Worm (Caenorhabditis elegans) whole organism, L1 larva: ENCODE data around the gene Y62E10A.23.

Source experiments
- F16B12.6 ChIP-seq: fragments of 150-350 bp; optimal IDR thresholded peaks from 2 replicates; lab custom pipeline; 2014; ENCODE audit warnings: missing biosample characterization, missing genetic modification characterization
- aly-2 ChIP-seq: fragments of 150-350 bp; optimal IDR thresholded peaks from 2 replicates; lab custom pipeline; 2014; ENCODE audit warnings: missing biosample characterization, missing genetic modification characterization
- ama-1 ChIP-seq: fragments of 150-350 bp; optimal IDR thresholded peaks from 2 replicates; lab custom pipeline; 2014
- blmp-1 ChIP-seq: fragments of 150-350 bp; optimal IDR thresholded peaks from 2 replicates; lab custom pipeline; 2014; ENCODE audit warnings: missing biosample characterization, missing genetic modification characterization
- ceh-63 ChIP-seq: fragments of 200-800 bp; sonication (Bioruptor generic); optimal IDR thresholded peaks from 2 replicates; lab custom pipeline; 2018; ENCODE audit warnings: mild to moderate bottlenecking, missing genetic modification characterization, missing compliant biosample characterization
- ceh-82 ChIP-seq, 3 experiments: fragments of 150-350 bp in 1 of 3; sonication (generic microtip) in 2 of 3; optimal IDR thresholded peaks; 2 replicates each; lab custom pipeline; 2014 to 2017; ENCODE audit warnings: missing biosample characterization in 3 of 3, missing genetic modification characterization in 3 of 3
- dpl-1 ChIP-seq, 3 experiments: fragments of 150-350 bp in 2 of 3; sonication (generic microtip) in 1 of 3; optimal IDR thresholded peaks; 2 replicates each; lab custom pipeline; 2014 to 2017; ENCODE audit warnings: missing biosample characterization in 3 of 3, missing genetic modification characterization in 3 of 3, missing genetic modification reagents in 3 of 3
- efl-1 ChIP-seq, 4 experiments: fragments of 150-350 bp; optimal IDR thresholded peaks in 3 of 4; peaks in 1 of 4; 1 replicate in 1 of 4; 2 replicates in 3 of 4; lab custom pipeline; 2014; ENCODE audit warnings: missing biosample characterization in 2 of 4, missing genetic modification characterization in 2 of 4, missing genetic modification reagents in 2 of 4
- egl-13 ChIP-seq: sonication (generic microtip); optimal IDR thresholded peaks from 2 replicates; lab custom pipeline; 2016; ENCODE audit warnings: missing genotype, missing genetic modification reagents, missing genetic modification characterization, missing compliant biosample characterization
- fkh-10 ChIP-seq: sonication (generic microtip); optimal IDR thresholded peaks from 2 replicates; lab custom pipeline; 2017; ENCODE audit warnings: missing biosample characterization, missing genetic modification reagents, missing genetic modification characterization
- fkh-8 ChIP-seq: sonication (generic microtip); optimal IDR thresholded peaks from 2 replicates; lab custom pipeline; 2016; ENCODE audit warnings: mild to moderate bottlenecking, missing genetic modification characterization, missing compliant biosample characterization
- fos-1 ChIP-seq: fragments of 150-350 bp; optimal IDR thresholded peaks from 2 replicates; lab custom pipeline; 2014; ENCODE audit warnings: missing biosample characterization, missing genetic modification characterization
- grh-1 ChIP-seq: fragments of 200-800 bp; sonication (Bioruptor generic); IDR thresholded peaks from 2 replicates; pipeline ENCODE4 v1.3.6; 2022; ENCODE audit warnings: missing genetic modification reagents, missing genetic modification characterization, missing compliant biosample characterization
- hlh-17 ChIP-seq: fragments of 200-800 bp; sonication (Bioruptor generic); optimal IDR thresholded peaks from 2 replicates; lab custom pipeline; 2018; ENCODE audit warnings: missing genetic modification characterization, mild to moderate bottlenecking, missing compliant biosample characterization, moderate library complexity, borderline replicate concordance
- irx-1 ChIP-seq: sonication (generic microtip); optimal IDR thresholded peaks from 2 replicates; lab custom pipeline; 2016; ENCODE audit warnings: missing genetic modification characterization, missing compliant biosample characterization
- isw-1 ChIP-seq: fragments of 200-800 bp; sonication (Bioruptor generic); IDR thresholded peaks from 2 replicates; pipeline ENCODE4 v1.3.6; 2022; ENCODE audit warnings: missing genetic modification characterization, missing compliant biosample characterization
- lin-35 ChIP-seq, 2 experiments: fragments of 150-350 bp; optimal IDR thresholded peaks; 2 replicates each; lab custom pipeline; 2014; ENCODE audit warnings: missing biosample characterization in 2 of 2, missing genetic modification characterization in 2 of 2, missing genetic modification reagents in 2 of 2
- lin-39 ChIP-seq: fragments of 150-350 bp; optimal IDR thresholded peaks from 2 replicates; lab custom pipeline; 2014; ENCODE audit warnings: missing biosample characterization, missing genetic modification reagents, missing genetic modification characterization
- lsy-2 ChIP-seq, 2 experiments: fragments of 150-350 bp; optimal IDR thresholded peaks; 2 replicates each; lab custom pipeline; 2014; ENCODE audit warnings: missing biosample characterization in 2 of 2, missing genetic modification characterization in 2 of 2
- mdl-1 ChIP-seq, 2 experiments: fragments of 150-350 bp; optimal IDR thresholded peaks; 2 replicates each; lab custom pipeline; 2014 to 2017; ENCODE audit warnings: missing biosample characterization in 2 of 2, missing genetic modification characterization in 2 of 2, inconsistent platforms in 1 of 2
- nhr-12 ChIP-seq: sonication (generic microtip); optimal IDR thresholded peaks from 2 replicates; lab custom pipeline; 2017; ENCODE audit warnings: missing biosample characterization, missing genetic modification characterization
- nhr-20 ChIP-seq: sonication (generic microtip); optimal IDR thresholded peaks from 2 replicates; lab custom pipeline; 2016; ENCODE audit warnings: mild to moderate bottlenecking, missing genetic modification characterization, missing compliant biosample characterization
- nhr-28 ChIP-seq: fragments of 150-350 bp; optimal IDR thresholded peaks from 2 replicates; lab custom pipeline; 2014; ENCODE audit warnings: missing biosample characterization, missing genetic modification characterization
- nhr-47 ChIP-seq: sonication (generic microtip); optimal IDR thresholded peaks from 2 replicates; lab custom pipeline; 2016; ENCODE audit warnings: mild to moderate bottlenecking, missing genetic modification characterization, moderate library complexity, missing compliant biosample characterization
- nhr-71 ChIP-seq: sonication (generic microtip); optimal IDR thresholded peaks from 2 replicates; lab custom pipeline; 2016; ENCODE audit warnings: mild to moderate bottlenecking, missing genetic modification characterization, moderate library complexity, missing compliant biosample characterization
- nhr-76 ChIP-seq: sonication (generic microtip); optimal IDR thresholded peaks from 2 replicates; lab custom pipeline; 2017; ENCODE audit warnings: missing biosample characterization, missing genetic modification characterization
- nhr-77 ChIP-seq: fragments of 150-350 bp; optimal IDR thresholded peaks from 2 replicates; lab custom pipeline; 2014; ENCODE audit warnings: missing biosample characterization, missing genetic modification characterization
- nhr-84 ChIP-seq: sonication (generic microtip); optimal IDR thresholded peaks from 2 replicates; lab custom pipeline; 2017; ENCODE audit warnings: missing biosample characterization, missing genetic modification characterization
- nhr-85 ChIP-seq: sonication (generic microtip); peaks from one replicate; lab custom pipeline; 2016; ENCODE audit warnings: missing genetic modification characterization, inconsistent platforms, missing compliant biosample characterization
- pax-3 ChIP-seq: fragments of 200-800 bp; sonication (Bioruptor generic); optimal IDR thresholded peaks from 2 replicates; lab custom pipeline; 2018; ENCODE audit warnings: mild to moderate bottlenecking, missing genetic modification characterization, moderate library complexity, missing compliant biosample characterization
- rnt-1 ChIP-seq: sonication (generic microtip); optimal IDR thresholded peaks from 2 replicates; lab custom pipeline; 2016; ENCODE audit warnings: mild to moderate bottlenecking, missing genetic modification characterization, moderate library complexity, missing compliant biosample characterization
- skn-1 ChIP-seq: fragments of 150-350 bp; optimal IDR thresholded peaks from 2 replicates; lab custom pipeline; 2014; ENCODE audit warnings: missing biosample characterization, missing genetic modification characterization
- snpc-4 ChIP-seq: fragments of 150-350 bp; optimal IDR thresholded peaks from 2 replicates; lab custom pipeline; 2014; ENCODE audit warnings: missing biosample characterization, missing genetic modification characterization
- snu-23 ChIP-seq: sonication (generic microtip); optimal IDR thresholded peaks from 2 replicates; lab custom pipeline; 2016; ENCODE audit warnings: missing genetic modification characterization, missing compliant biosample characterization
- sptf-1 ChIP-seq: fragments of 150-350 bp; optimal IDR thresholded peaks from 2 replicates; lab custom pipeline; 2014; ENCODE audit warnings: missing biosample characterization, missing genetic modification characterization
- sup-37 ChIP-seq: fragments of 200-800 bp; sonication (Bioruptor generic); optimal IDR thresholded peaks from 2 replicates; lab custom pipeline; 2018; ENCODE audit warnings: mild to moderate bottlenecking, missing genetic modification characterization, missing compliant biosample characterization
- swsn-7 ChIP-seq: sonication (generic microtip); optimal IDR thresholded peaks from 2 replicates; lab custom pipeline; 2016; ENCODE audit warnings: missing genetic modification characterization, missing compliant biosample characterization
- tlp-1 ChIP-seq: fragments of 150-350 bp; optimal IDR thresholded peaks from 2 replicates; lab custom pipeline; 2014; ENCODE audit warnings: missing biosample characterization, missing genetic modification characterization
- xbp-1 ChIP-seq: sonication (generic microtip); optimal IDR thresholded peaks from 2 replicates; lab custom pipeline; 2016; ENCODE audit warnings: missing genetic modification characterization, missing compliant biosample characterization
- zag-1 ChIP-seq: fragments of 150-350 bp; optimal IDR thresholded peaks from 2 replicates; lab custom pipeline; 2014; ENCODE audit warnings: missing biosample characterization, missing genetic modification characterization
- ztf-11 ChIP-seq, 2 experiments: sonication (generic microtip); optimal IDR thresholded peaks; 2 replicates each; lab custom pipeline; 2016 to 2017; ENCODE audit warnings: missing genetic modification characterization in 2 of 2, missing biosample characterization in 1 of 2, missing compliant biosample characterization in 1 of 2
- ztf-4 ChIP-seq: fragments of 150-350 bp; optimal IDR thresholded peaks from 2 replicates; lab custom pipeline; 2014; ENCODE audit warnings: missing biosample characterization, missing genetic modification characterization

Y62E10A.23 gene

ce11 chrIV:13374918-13375317, 11.2 kb upstream of the Y62E10A.23 start:
- no peak for TF ChIP-seq ceh-63
- no peak for TF ChIP-seq ztf-4 (tag; lab: Kevin White, UChicago)
- TF ChIP-seq nhr-12, result no peak
- TF ChIP-seq nhr-47 (tag; lab: Kevin White, UChicago), result no peak
- TF ChIP-seq F16B12.6, result no peak

DNA sequence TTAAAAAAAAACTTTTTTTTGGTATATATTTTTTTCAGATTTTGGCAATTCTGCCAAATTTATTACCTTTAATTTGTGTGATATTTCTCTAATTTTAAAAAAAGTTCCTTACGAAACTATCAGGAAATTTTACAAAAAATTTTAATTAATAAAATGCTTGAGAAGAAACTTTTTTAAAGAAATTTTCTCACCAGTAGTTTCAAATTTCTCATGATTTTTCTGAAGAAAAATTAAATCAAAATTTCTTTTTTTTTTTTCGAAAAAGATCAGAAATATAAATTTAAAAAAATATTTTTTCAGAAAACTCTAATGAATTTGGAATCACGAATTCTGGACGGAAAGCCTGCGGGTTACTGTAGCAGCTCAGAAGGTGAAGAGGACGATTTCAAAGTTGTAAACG, 8.4 kb upstream of the Y62E10A.23 start, which contains the start of gene mau-8:
mau-8 (plus strand) TSS at position 301 of the 400 bp plus-strand sequence.
- no peak for TF ChIP-seq snpc-4 (tag; lab: Kevin White, UChicago)
- TF ChIP-seq isw-1 (GFP tag; lab: Robert Waterston, UW), result no peak
- TF ChIP-seq, all 84 proteins: peak for 0

ce11 chrIV:13380506-13380905, 5.6 kb upstream of the Y62E10A.23 start:
- TF ChIP-seq mdl-1 (tag; optimal IDR thresholded peaks at IDR 0.05; lab: Kevin White, UChicago), result no peak
- TF ChIP-seq efl-1 (optimal IDR thresholded peaks at IDR 0.05; lab: Kevin White, UChicago), result no peak
- peak in 1 of 2 experiments; percentile 58 for TF ChIP-seq efl-1 (GFP tag; optimal IDR thresholded peaks at IDR 0.05 in 1 of 2; lab: Kevin White, UChicago)

ce11 chrIV:13381823-13382222, 4.3 kb upstream of the Y62E10A.23 start, which contains the start of gene emc-3:
Gene emc-3, minus strand, starts transcription at chrIV:13381923.
- TF ChIP-seq aly-2 (tag; lab: Kevin White, UChicago) (no peak), zag-1 (tag; lab: Kevin White, UChicago) (no peak), sup-37 (GFP tag; lab: Kevin White, UChicago) (no peak), nhr-84 (tag; lab: Kevin White, UChicago) (no peak), nhr-71 (tag; lab: Kevin White, UChicago) (no peak), grh-1 (GFP tag; lab: Robert Waterston, UW) (no peak)

ce11 chrIV:13383763-13384436, 2.2 kb upstream of the Y62E10A.23 start, which contains the start of gene rab-19:
Gene rab-19, minus strand, starts transcription at chrIV:13384386.
- TF ChIP-seq nhr-84 (tag; lab: Kevin White, UChicago), result no peak
- TF ChIP-seq hlh-17 (GFP tag; lab: Kevin White, UChicago), result no peak
- TF ChIP-seq sptf-1 (tag; lab: Kevin White, UChicago), result no peak
- TF ChIP-seq snu-23 (GFP tag; lab: Kevin White, UChicago), result peak; percentile 42
- no peak for TF ChIP-seq irx-1
- no peak for TF ChIP-seq aly-2 (tag; lab: Kevin White, UChicago)
- peak in 1 of 2 experiments; percentile 30 for TF ChIP-seq lin-35 (GFP tag; optimal IDR thresholded peaks at IDR 0.05; lab: Kevin White, UChicago)
- TF ChIP-seq tlp-1 (tag; lab: Kevin White, UChicago), result no peak
- TF ChIP-seq egl-13 (tag; lab: Kevin White, UChicago), result no peak
- peak; percentile 27 for TF ChIP-seq nhr-71 (tag; lab: Kevin White, UChicago)
- no peak for TF ChIP-seq ceh-63
- no peak for TF ChIP-seq lin-39 (tag; lab: Kevin White, UChicago)
- no peak for TF ChIP-seq fkh-10
- no peak for TF ChIP-seq zag-1 (tag; lab: Kevin White, UChicago)
- peak; percentile 18 for TF ChIP-seq swsn-7
- no peak for TF ChIP-seq pax-3 (tag; lab: Kevin White, UChicago)
- peak; percentile 1 to 23 for TF ChIP-seq lsy-2 (tag; optimal IDR thresholded peaks at IDR 0.05; lab: Kevin White, UChicago)
- no peak for TF ChIP-seq nhr-20 (tag; lab: Kevin White, UChicago)
- TF ChIP-seq xbp-1 (tag; lab: Kevin White, UChicago), result peak; percentile 14
- peak; percentile 17 for TF ChIP-seq nhr-47 (tag; lab: Kevin White, UChicago)
- TF ChIP-seq nhr-85, result no peak
- no peak for TF ChIP-seq F16B12.6
- no peak for TF ChIP-seq dpl-1 (GFP tag; optimal IDR thresholded peaks at IDR 0.05; lab: Kevin White, UChicago)
- TF ChIP-seq efl-1 (optimal IDR thresholded peaks at IDR 0.05; lab: Kevin White, UChicago), result peak; percentile 19 to 28
- TF ChIP-seq efl-1 (GFP tag; optimal IDR thresholded peaks at IDR 0.05 in 1 of 2; lab: Kevin White, UChicago), result peak in 1 of 2 experiments; percentile 9
- no peak for TF ChIP-seq nhr-77 (tag; lab: Kevin White, UChicago)
- no peak for TF ChIP-seq nhr-76 (tag; lab: Kevin White, UChicago)
- no peak for TF ChIP-seq rnt-1 (tag; lab: Kevin White, UChicago)
- TF ChIP-seq blmp-1, result no peak
- TF ChIP-seq skn-1 (tag; lab: Kevin White, UChicago), result no peak
- TF ChIP-seq isw-1 (GFP tag; lab: Robert Waterston, UW), result no peak
- TF ChIP-seq nhr-28, result no peak
- TF ChIP-seq ama-1 (lab: Kevin White, UChicago), result no peak
- TF ChIP-seq ceh-82 (tag; optimal IDR thresholded peaks at IDR 0.05; lab: Kevin White, UChicago), result peak in 2 of 3 experiments; percentile 22 to 43
- peak; percentile 26 for TF ChIP-seq fkh-8 (tag; lab: Kevin White, UChicago)
- TF ChIP-seq ztf-11 (tag; optimal IDR thresholded peaks at IDR 0.05; lab: Kevin White, UChicago), result no peak
- no peak for TF ChIP-seq fos-1 (tag; lab: Kevin White, UChicago)
